Worm (Caenorhabditis elegans) whole organism, young adult: ENCODE results near the gene F13E6.2.

ENCODE experiments used
- D2030.7 ChIP-seq: fragments of 200-800 bp; sonication (Bioruptor generic); IDR thresholded peaks from 2 replicates; pipeline ENCODE4 v1.3.6; 2022; ENCODE audit warnings: missing genetic modification reagents, missing genetic modification characterization, missing compliant biosample characterization
- F55B11.4 ChIP-seq: sonication (generic microtip); optimal IDR thresholded peaks from 2 replicates; lab custom pipeline; 2016; ENCODE audit warnings: missing compliant biosample characterization, missing genetic modification characterization, borderline replicate concordance; ENCODE audit not compliant: insufficient read depth
- K11D2.4 ChIP-seq: fragments of 200-800 bp; sonication (Bioruptor generic); IDR thresholded peaks from 2 replicates; pipeline ENCODE4 v1.3.6; 2022; ENCODE audit warnings: missing genetic modification reagents, missing genetic modification characterization, missing compliant biosample characterization
- T26A5.8 ChIP-seq: sonication (generic microtip); optimal IDR thresholded peaks from 2 replicates; lab custom pipeline; 2016; ENCODE audit warnings: missing genetic modification characterization, missing compliant biosample characterization
- Y79H2A.3 ChIP-seq: fragments of 200-800 bp; sonication (Bioruptor generic); conservative IDR thresholded peaks from 2 replicates; pipeline ENCODE4 v1.3.6; 2022; ENCODE audit warnings: missing genetic modification reagents, missing genetic modification characterization, missing compliant biosample characterization
- ZK185.1 ChIP-seq: sonication (generic microtip); optimal IDR thresholded peaks from 2 replicates; lab custom pipeline; 2016; ENCODE audit warnings: mild to moderate bottlenecking, missing genetic modification characterization, missing compliant biosample characterization; ENCODE audit not compliant: poor library complexity, severe bottlenecking
- akir-1 ChIP-seq: fragments of 200-800 bp; sonication (Bioruptor generic); optimal IDR thresholded peaks from 2 replicates; lab custom pipeline; 2018; ENCODE audit warnings: mild to moderate bottlenecking, missing genetic modification characterization, moderate library complexity, missing compliant biosample characterization
- ama-1 ChIP-seq, 3 experiments: fragments of 150-350 bp in 1 of 3; sonication (generic microtip) in 2 of 3; optimal IDR thresholded peaks; 2 replicates each; lab custom pipeline; 2014 to 2018; ENCODE audit warnings: missing biosample characterization in 2 of 3, missing genetic modification characterization in 2 of 3, missing genetic modification reagents in 2 of 3
- atf-7 ChIP-seq: sonication (generic microtip); optimal IDR thresholded peaks from 2 replicates; lab custom pipeline; 2017; ENCODE audit warnings: mild to moderate bottlenecking, missing genetic modification characterization, missing compliant biosample characterization
- attf-5 ChIP-seq: fragments of 200-800 bp; sonication (Bioruptor generic); optimal IDR thresholded peaks from 2 replicates; lab custom pipeline; 2018; ENCODE audit warnings: mild to moderate bottlenecking, missing genetic modification characterization, missing compliant biosample characterization
- bed-2 ChIP-seq: fragments of 200-800 bp; sonication (Bioruptor generic); IDR thresholded peaks from 2 replicates; pipeline ENCODE4 v1.3.6; 2022; ENCODE audit warnings: missing genetic modification reagents, missing genetic modification characterization, missing compliant biosample characterization
- ceh-27 ChIP-seq: fragments of 200-800 bp; sonication (Bioruptor generic); optimal IDR thresholded peaks from 2 replicates; lab custom pipeline; 2018; ENCODE audit warnings: mild to moderate bottlenecking, missing genetic modification characterization, moderate library complexity, missing compliant biosample characterization
- ceh-40 ChIP-seq: fragments of 200-800 bp; sonication (Bioruptor generic); IDR thresholded peaks from 2 replicates; pipeline ENCODE4 v1.3.6; 2022; ENCODE audit warnings: missing genetic modification characterization, missing compliant biosample characterization
- ceh-58 ChIP-seq: fragments of 200-800 bp; sonication (Bioruptor generic); IDR thresholded peaks from 2 replicates; pipeline ENCODE4 v1.3.6; 2022; ENCODE audit warnings: missing genetic modification characterization, missing compliant biosample characterization
- fkh-3 ChIP-seq: sonication (generic microtip); optimal IDR thresholded peaks from 2 replicates; lab custom pipeline; 2016; ENCODE audit warnings: mild to moderate bottlenecking, missing genetic modification characterization, missing compliant biosample characterization
- him-1 ChIP-seq: sonication (generic microtip); optimal IDR thresholded peaks from 2 replicates; lab custom pipeline; 2016; ENCODE audit warnings: missing genotype, missing genetic modification reagents, missing genetic modification characterization, missing compliant biosample characterization
- hlh-12 ChIP-seq: sonication (generic microtip); optimal IDR thresholded peaks from 2 replicates; lab custom pipeline; 2016; ENCODE audit warnings: missing genetic modification characterization, missing compliant biosample characterization
- hmg-1.2 ChIP-seq: fragments of 200-800 bp; sonication (Bioruptor generic); IDR thresholded peaks from 2 replicates; pipeline ENCODE4 v1.3.6; 2022; ENCODE audit warnings: missing genetic modification reagents, missing genetic modification characterization, missing compliant biosample characterization
- lin-26 ChIP-seq: fragments of 200-800 bp; sonication (Bioruptor generic); IDR thresholded peaks from 2 replicates; pipeline ENCODE4 v1.3.6; 2022; ENCODE audit warnings: missing genetic modification reagents, missing genetic modification characterization, missing compliant biosample characterization
- lin-40 ChIP-seq: sonication (generic microtip); optimal IDR thresholded peaks from 2 replicates; lab custom pipeline; 2016; ENCODE audit warnings: missing genetic modification characterization, mild to moderate bottlenecking, missing compliant biosample characterization, missing genotype, missing genetic modification reagents
- madf-6 ChIP-seq: fragments of 200-800 bp; sonication (Bioruptor generic); IDR thresholded peaks from 2 replicates; pipeline ENCODE4 v1.3.6; 2022; ENCODE audit warnings: missing genetic modification reagents, missing genetic modification characterization, missing compliant biosample characterization
- mel-28 ChIP-seq: sonication (generic microtip); optimal IDR thresholded peaks from 2 replicates; lab custom pipeline; 2016; ENCODE audit warnings: borderline replicate concordance, mild to moderate bottlenecking, missing genetic modification characterization, missing compliant biosample characterization
- mes-4 ChIP-seq: sonication (generic microtip); optimal IDR thresholded peaks from 2 replicates; lab custom pipeline; 2016; ENCODE audit warnings: missing genotype, missing genetic modification characterization, missing compliant biosample characterization
- mxl-1 ChIP-seq: sonication (generic microtip); optimal IDR thresholded peaks from 2 replicates; lab custom pipeline; 2016; ENCODE audit warnings: missing genetic modification characterization, missing compliant biosample characterization
- nfyb-1 ChIP-seq: fragments of 200-800 bp; sonication (Bioruptor generic); IDR thresholded peaks from 2 replicates; pipeline ENCODE4 v1.3.6; 2022; ENCODE audit warnings: missing genetic modification reagents, missing genetic modification characterization, missing compliant biosample characterization
- nhr-179 ChIP-seq: sonication (generic microtip); optimal IDR thresholded peaks from 2 replicates; lab custom pipeline; 2016; ENCODE audit warnings: mild to moderate bottlenecking, missing genetic modification characterization, missing compliant biosample characterization
- pbrm-1 ChIP-seq: fragments of 200-800 bp; sonication (Bioruptor generic); IDR thresholded peaks from 2 replicates; pipeline ENCODE4 v1.3.6; 2022; ENCODE audit warnings: missing genetic modification reagents, missing genetic modification characterization, missing compliant biosample characterization
- pha-4 ChIP-seq: fragments of 150-350 bp; sonication (generic microtip); optimal IDR thresholded peaks from 2 replicates; lab custom pipeline; 2014; ENCODE audit warnings: missing biosample characterization, missing genetic modification reagents, missing genetic modification characterization
- rcor-1 ChIP-seq: fragments of 200-800 bp; sonication (Bioruptor generic); IDR thresholded peaks from 2 replicates; pipeline ENCODE4 v1.3.6; 2022; ENCODE audit warnings: missing genetic modification reagents, missing genetic modification characterization, missing compliant biosample characterization
- rec-8 ChIP-seq, 2 experiments: sonication (generic microtip); optimal IDR thresholded peaks; 2 replicates each; lab custom pipeline; 2016; ENCODE audit warnings: mild to moderate bottlenecking in 2 of 2, missing genetic modification characterization in 2 of 2, missing genetic modification reagents in 2 of 2, missing genotype in 2 of 2, missing biosample characterization in 1 of 2, missing compliant biosample characterization in 1 of 2, moderate library complexity in 1 of 2
- rpc-1 ChIP-seq, 2 experiments: fragments of 150-350 bp in 1 of 2; sonication (generic microtip) in 1 of 2; optimal IDR thresholded peaks; 2 replicates each; lab custom pipeline; 2014 to 2018; ENCODE audit warnings: missing biosample characterization in 1 of 2, missing genetic modification characterization in 1 of 2, missing genetic modification reagents in 1 of 2, missing genotype in 1 of 2
- sdz-38 ChIP-seq: sonication (generic microtip); optimal IDR thresholded peaks from 2 replicates; lab custom pipeline; 2016; ENCODE audit warnings: missing genotype, missing genetic modification characterization, missing compliant biosample characterization
- sea-2 ChIP-seq: fragments of 200-800 bp; sonication (Bioruptor generic); IDR thresholded peaks from 2 replicates; pipeline ENCODE4 v1.3.6; 2022; ENCODE audit warnings: missing genetic modification characterization, missing compliant biosample characterization
- snpc-1.3 ChIP-seq: sonication (generic microtip); optimal IDR thresholded peaks from 2 replicates; lab custom pipeline; 2017; ENCODE audit warnings: missing genetic modification characterization, mild to moderate bottlenecking, missing compliant biosample characterization, antibody characterized with exemption, moderate library complexity, missing genotype, missing genetic modification reagents; ENCODE audit not compliant: insufficient read depth
- snpc-3.4 ChIP-seq: sonication (generic microtip); optimal IDR thresholded peaks from 2 replicates; lab custom pipeline; 2017; ENCODE audit warnings: missing genetic modification characterization, mild to moderate bottlenecking, missing compliant biosample characterization, antibody characterized with exemption, moderate library complexity, missing genotype, missing genetic modification reagents
- somi-1 ChIP-seq: fragments of 200-800 bp; sonication (Bioruptor generic); optimal IDR thresholded peaks from 2 replicates; lab custom pipeline; 2018; ENCODE audit warnings: mild to moderate bottlenecking, missing genetic modification characterization, missing compliant biosample characterization
- sptf-2 ChIP-seq: fragments of 200-800 bp; sonication (Bioruptor generic); optimal IDR thresholded peaks from 2 replicates; lab custom pipeline; 2018; ENCODE audit warnings: mild to moderate bottlenecking, missing genetic modification characterization, missing compliant biosample characterization
- tbp1 ChIP-seq: fragments of 200-800 bp; sonication (Bioruptor generic); optimal IDR thresholded peaks from 2 replicates; lab custom pipeline; 2018; ENCODE audit warnings: mild to moderate bottlenecking, missing genetic modification characterization, missing compliant biosample characterization
- tbx-9 ChIP-seq: sonication (generic microtip); optimal IDR thresholded peaks from 2 replicates; lab custom pipeline; 2016; ENCODE audit warnings: borderline replicate concordance, missing genetic modification characterization, inconsistent platforms, missing compliant biosample characterization
- zim-3 ChIP-seq: sonication (generic microtip); optimal IDR thresholded peaks from 2 replicates; lab custom pipeline; 2017; ENCODE audit warnings: mild to moderate bottlenecking, missing genetic modification characterization, moderate library complexity, missing compliant biosample characterization
- ztf-18 ChIP-seq: sonication (generic microtip); optimal IDR thresholded peaks from 2 replicates; lab custom pipeline; 2016; ENCODE audit warnings: missing genotype, mild to moderate bottlenecking, missing genetic modification characterization, missing compliant biosample characterization
- ztf-25 ChIP-seq: fragments of 200-800 bp; sonication (Bioruptor generic); IDR thresholded peaks from 2 replicates; pipeline ENCODE4 v1.3.6; 2022; ENCODE audit warnings: missing genetic modification reagents, missing genetic modification characterization, missing compliant biosample characterization
- ztf-6 ChIP-seq: fragments of 200-800 bp; sonication (Bioruptor generic); IDR thresholded peaks from 2 replicates; pipeline ENCODE4 v1.3.6; 2022; ENCODE audit warnings: missing genetic modification reagents, missing genetic modification characterization, missing compliant biosample characterization

The F13E6.2 gene

ce11 chrX:10670198-10670597, 3.9 kb downstream of the F13E6.2 start:
- TF ChIP-seq ceh-40 (no peak), sptf-2 (GFP tag; lab: Kevin White, UChicago) (no peak)

- TF ChIP-seq ztf-25 (0 out of 2 replicates have a peak, but pooled peaks have one; percentile 39), tbp1 (GFP tag; lab: Kevin White, UChicago) (peak; percentile 91), rpc-1 (optimal IDR thresholded peaks at IDR 0.05; lab: Kevin White, UChicago) (peak; percentile 78), rpc-1 (tag; optimal IDR thresholded peaks at IDR 0.05; lab: Kevin White, UChicago) (peak; percentile 79), bed-2 (no peak), pbrm-1 (peak; percentile 86), snpc-1.3 (peak; percentile 54), ztf-18 (tag; lab: Kevin White, UChicago) (no peak), sea-2 (GFP tag; lab: Robert Waterston, UW) (peak; percentile 35; the same call in 1 of the 2 replicates), hlh-12 (tag; lab: Kevin White, UChicago) (no peak), ZK185.1 (tag; lab: Kevin White, UChicago) (peak; percentile 67), fkh-3 (tag; lab: Kevin White, UChicago) (no peak), lin-26 (peak; percentile 93), K11D2.4 (GFP tag; lab: Robert Waterston, UW) (no peak), mel-28 (tag; lab: Kevin White, UChicago) (no peak), ceh-40 (peak; percentile 31; the same call in 1 of the 2 replicates), him-1 (tag; lab: Kevin White, UChicago) (peak; percentile 61), mxl-1 (tag; lab: Kevin White, UChicago) (peak; percentile 34), ceh-58 (no peak), pha-4 (no peak), tbx-9 (tag; lab: Kevin White, UChicago) (no peak), zim-3 (no peak), D2030.7 (peak; percentile 64), atf-7 (tag; lab: Kevin White, UChicago) (no peak), lin-40 (peak; percentile 69), attf-5 (no peak), ama-1 (optimal IDR thresholded peaks at IDR 0.05; lab: Kevin White, UChicago) (no peak), ama-1 (GFP tag; optimal IDR thresholded peaks at IDR 0.05; lab: Kevin White, UChicago) (peak; percentile 29 to 77), akir-1 (GFP tag; lab: Kevin White, UChicago) (no peak), F55B11.4 (tag; lab: Kevin White, UChicago) (no peak), Y79H2A.3 (GFP tag; lab: Robert Waterston, UW) (no peak), nhr-179 (tag; lab: Kevin White, UChicago) (peak; percentile 27), madf-6 (GFP tag; lab: Robert Waterston, UW) (peak; percentile 22; the same call in 1 of the 2 replicates), sdz-38 (tag; lab: Kevin White, UChicago) (no peak), mes-4 (tag; lab: Kevin White, UChicago) (peak; percentile 50), rec-8 (tag; optimal IDR thresholded peaks at IDR 0.05; lab: Kevin White, UChicago) (no peak), rcor-1 (GFP tag; lab: Robert Waterston, UW) (peak; percentile 48; the same call in 1 of the 2 replicates), ceh-27 (GFP tag; lab: Kevin White, UChicago) (peak; percentile 43), T26A5.8 (tag; lab: Kevin White, UChicago) (no peak), ztf-6 (0 out of 2 replicates have a peak, but pooled peaks have one; percentile 39), snpc-3.4 (tag; lab: Kevin White, UChicago) (peak; percentile 74), hmg-1.2 (GFP tag; lab: Robert Waterston, UW) (peak; percentile 59), somi-1 (GFP tag; lab: Kevin White, UChicago) (no peak), nfyb-1 (GFP tag; lab: Robert Waterston, UW) (peak; percentile 44; the same call in 1 of the 2 replicates)
Measured at ce11 chrX:10667424-10668291, 6.4 kb downstream of the F13E6.2 start.
